Fruit fly (Drosophila melanogaster) whole organism, embryonic: ENCODE data around the gene sro.

ENCODE experiments used
- Awh ChIP-seq: fragments of 200-800 bp; sonication (Bioruptor generic); IDR thresholded peaks from 2 replicates; pipeline ENCODE4, ENCODE4 v1.3.6; 2022; ENCODE audit warnings: missing biosample characterization, missing genetic modification characterization
- BEAF-32 ChIP-seq: fragments of 200-800 bp; sonication (Bioruptor generic); optimal IDR thresholded peaks from 3 replicates; lab custom pipeline; 2017; ENCODE audit warnings: missing biosample characterization, missing genetic modification characterization, mild to moderate bottlenecking, moderate library complexity, missing genetic modification reagents
- Bgb ChIP-seq: fragments of 200-800 bp; sonication (Bioruptor generic); IDR thresholded peaks from 2 replicates; pipeline ENCODE4 v1.3.6; 2022; ENCODE audit warnings: missing biosample characterization, missing genetic modification characterization; ENCODE audit not compliant: partially characterized antibody
- CG11398 ChIP-seq: fragments of 200-800 bp; sonication (Bioruptor generic); optimal IDR thresholded peaks from 2 replicates; lab custom pipeline; 2016; ENCODE audit warnings: missing biosample characterization, missing genetic modification characterization
- CG11696 ChIP-seq: fragments of 200-800 bp; sonication (Bioruptor generic); IDR thresholded peaks from 2 replicates; pipeline ENCODE4 v1.3.6; 2022; ENCODE audit warnings: missing biosample characterization, missing genetic modification characterization
- CG13775 ChIP-seq: fragments of 200-800 bp; sonication (Bioruptor generic); optimal IDR thresholded peaks from 3 replicates; lab custom pipeline; 2017; ENCODE audit warnings: missing biosample characterization, mild to moderate bottlenecking, missing genetic modification characterization
- CG17912 ChIP-seq: fragments of 200-800 bp; sonication (Bioruptor generic); optimal IDR thresholded peaks from 2 replicates; lab custom pipeline; 2018; ENCODE audit warnings: missing biosample characterization, mild to moderate bottlenecking, missing genetic modification characterization
- CG2120 ChIP-seq: fragments of 200-800 bp; sonication (Bioruptor generic); optimal IDR thresholded peaks from 3 replicates; lab custom pipeline; 2016; ENCODE audit warnings: missing biosample characterization, missing genetic modification characterization
- CG2712 ChIP-seq: fragments of 200-800 bp; optimal IDR thresholded peaks from 3 replicates; lab custom pipeline; 2019; ENCODE audit warnings: missing biosample characterization, mild to moderate bottlenecking, missing genetic modification characterization, moderate library complexity
- CG2889 ChIP-seq: fragments of 200-800 bp; sonication (Bioruptor generic); IDR thresholded peaks from 3 replicates; pipeline ENCODE4 v1.3.6; 2022; ENCODE audit warnings: missing biosample characterization, missing genetic modification characterization
- CG30431 ChIP-seq: fragments of 200-800 bp; sonication (Bioruptor generic); optimal IDR thresholded peaks from 2 replicates; lab custom pipeline; 2017; ENCODE audit warnings: missing biosample characterization, missing genetic modification characterization
- CG31224 ChIP-seq: fragments of 200-800 bp; sonication (Bioruptor generic); IDR thresholded peaks from 2 replicates; pipeline ENCODE4 v1.3.6; 2022; ENCODE audit warnings: missing biosample characterization, missing genetic modification characterization
- CG34376 ChIP-seq: fragments of 200-800 bp; sonication (Bioruptor generic); optimal IDR thresholded peaks from 2 replicates; lab custom pipeline; 2018; ENCODE audit warnings: missing biosample characterization, mild to moderate bottlenecking, missing genetic modification characterization
- CG3726 ChIP-seq: fragments of 200-800 bp; sonication (Bioruptor generic); IDR thresholded peaks from 3 replicates; pipeline ENCODE4, ENCODE4 v1.3.6; 2022; ENCODE audit warnings: missing biosample characterization, missing genetic modification characterization
- CG4404 ChIP-seq: fragments of 200-800 bp; sonication (Bioruptor generic); IDR thresholded peaks from 2 replicates; pipeline ENCODE4 v1.3.6; 2022; ENCODE audit warnings: missing biosample characterization, missing genetic modification characterization
- CG4424 ChIP-seq: fragments of 200-800 bp; sonication (Bioruptor generic); optimal IDR thresholded peaks from 3 replicates; lab custom pipeline; 2016; ENCODE audit warnings: missing biosample characterization, missing genetic modification characterization
- CG4820 ChIP-seq: fragments of 200-800 bp; sonication (Bioruptor generic); optimal IDR thresholded peaks from 3 replicates; lab custom pipeline; 2016; ENCODE audit warnings: missing biosample characterization, missing genetic modification characterization
- CG6683 ChIP-seq: fragments of 200-800 bp; sonication (Bioruptor generic); optimal IDR thresholded peaks from 2 replicates; lab custom pipeline; 2017; ENCODE audit warnings: missing biosample characterization, mild to moderate bottlenecking, missing genetic modification characterization, missing genetic modification reagents
- CG7357 ChIP-seq: fragments of 200-800 bp; sonication (Bioruptor generic); IDR thresholded peaks from 3 replicates; pipeline ENCODE4 v1.3.6; 2022; ENCODE audit warnings: missing biosample characterization, missing genetic modification characterization
- CG7786 ChIP-seq: fragments of 200-800 bp; sonication (Bioruptor generic); optimal IDR thresholded peaks from 2 replicates; lab custom pipeline; 2016; ENCODE audit warnings: missing biosample characterization, missing genetic modification characterization
- CG8388 ChIP-seq: fragments of 200-800 bp; sonication (Bioruptor generic); optimal IDR thresholded peaks from 2 replicates; lab custom pipeline; 2019; ENCODE audit warnings: missing biosample characterization, mild to moderate bottlenecking, missing genetic modification characterization, moderate library complexity
- CG8478 ChIP-seq: fragments of >200 bp; optimal IDR thresholded peaks from 2 replicates; lab custom pipeline; 2018
- D ChIP-seq, 2 experiments: fragments of 200-800 bp in 1 of 2; fragments of >200 bp in 1 of 2; sonication (Bioruptor generic) in 1 of 2; optimal IDR thresholded peaks; 2 replicates in 1 of 2; 3 replicates in 1 of 2; lab custom pipeline; 2017; ENCODE audit warnings: mild to moderate bottlenecking in 1 of 2, missing biosample characterization in 1 of 2, missing genetic modification characterization in 1 of 2, missing genetic modification reagents in 1 of 2
- Dad ChIP-seq: fragments of 200-800 bp; sonication (Bioruptor generic); optimal IDR thresholded peaks from 3 replicates; lab custom pipeline; 2016; ENCODE audit warnings: missing biosample characterization, missing genetic modification characterization
- Dek ChIP-seq: fragments of 200-800 bp; sonication (Bioruptor generic); optimal IDR thresholded peaks from 3 replicates; lab custom pipeline; 2019; ENCODE audit warnings: missing biosample characterization, mild to moderate bottlenecking, missing genetic modification characterization, moderate library complexity
- E2f1 ChIP-seq: fragments of 200-800 bp; sonication (Bioruptor generic); IDR thresholded peaks from 2 replicates; pipeline ENCODE4 v1.3.6; 2022; ENCODE audit warnings: missing biosample characterization, missing genetic modification characterization
- Fer1 ChIP-seq: fragments of 200-800 bp; sonication (Bioruptor generic); optimal IDR thresholded peaks from 2 replicates; lab custom pipeline; 2017; ENCODE audit warnings: missing biosample characterization, mild to moderate bottlenecking, missing genetic modification characterization
- H2.0 ChIP-seq: fragments of 200-800 bp; sonication (Bioruptor generic); IDR thresholded peaks from 2 replicates; pipeline ENCODE4 v1.3.6; 2022; ENCODE audit warnings: missing biosample characterization, missing genetic modification characterization
- Hr39 ChIP-seq: fragments of >200 bp; optimal IDR thresholded peaks from 2 replicates; lab custom pipeline; 2017
- Lpt ChIP-seq: fragments of >200 bp; optimal IDR thresholded peaks from 2 replicates; lab custom pipeline; 2018; ENCODE audit warnings: missing biosample characterization, missing genetic modification characterization
- Ptx1 ChIP-seq: fragments of 200-800 bp; sonication (Bioruptor generic); IDR thresholded peaks from 2 replicates; pipeline ENCODE4 v1.3.6; 2022; ENCODE audit warnings: missing biosample characterization, missing genetic modification characterization
- Rfx ChIP-seq: fragments of 200-800 bp; sonication (Bioruptor generic); IDR thresholded peaks from 2 replicates; pipeline ENCODE4 v1.3.6; 2022; ENCODE audit warnings: missing biosample characterization, missing genetic modification characterization
- Sry-β ChIP-seq: fragments of 200-800 bp; sonication (Bioruptor generic); optimal IDR thresholded peaks from 2 replicates; lab custom pipeline; 2018; ENCODE audit warnings: missing biosample characterization, mild to moderate bottlenecking, missing genetic modification characterization, moderate library complexity
- Xrp1 ChIP-seq: fragments of 200-800 bp; sonication (Bioruptor generic); IDR thresholded peaks from 2 replicates; pipeline ENCODE4 v1.3.6; 2022; ENCODE audit warnings: missing biosample characterization, missing genetic modification characterization
- amos ChIP-seq: fragments of 200-800 bp; sonication (Bioruptor generic); IDR thresholded peaks from 2 replicates; pipeline ENCODE4 v1.3.6; 2022; ENCODE audit warnings: missing biosample characterization, missing genetic modification characterization; ENCODE audit not compliant: partially characterized antibody
- chm ChIP-seq: fragments of 200-800 bp; sonication (Bioruptor generic); IDR thresholded peaks from 2 replicates; pipeline ENCODE4 v1.3.6; 2022; ENCODE audit warnings: missing biosample characterization, missing genetic modification characterization
- danr ChIP-seq: fragments of 200-800 bp; sonication (Bioruptor generic); IDR thresholded peaks from 2 replicates; pipeline ENCODE4 v1.3.6; 2022; ENCODE audit warnings: missing biosample characterization, missing genetic modification characterization
- dimm ChIP-seq: fragments of 200-800 bp; sonication (Bioruptor generic); IDR thresholded peaks from 2 replicates; pipeline ENCODE4 v1.3.6; 2022; ENCODE audit warnings: missing biosample characterization, missing genetic modification characterization
- esg ChIP-seq: fragments of 200-800 bp; sonication (Bioruptor generic); conservative IDR thresholded peaks from 2 replicates; pipeline ENCODE4 v1.3.6; 2022; ENCODE audit warnings: missing biosample characterization, missing genetic modification characterization
- eyg ChIP-seq: fragments of 200-800 bp; sonication (Bioruptor generic); optimal IDR thresholded peaks from 3 replicates; lab custom pipeline; 2016; ENCODE audit warnings: missing biosample characterization, missing genetic modification characterization
- fd102C ChIP-seq: fragments of 200-800 bp; sonication (Bioruptor generic); optimal IDR thresholded peaks from 2 replicates; lab custom pipeline; 2018; ENCODE audit warnings: missing biosample characterization, mild to moderate bottlenecking, missing genetic modification characterization, moderate library complexity
- fd64A ChIP-seq: fragments of 200-800 bp; sonication (Bioruptor generic); optimal IDR thresholded peaks from 3 replicates; lab custom pipeline; 2018; ENCODE audit warnings: missing biosample characterization, mild to moderate bottlenecking, missing genetic modification characterization
- fu2 ChIP-seq: fragments of 200-800 bp; sonication (Bioruptor generic); optimal IDR thresholded peaks from 2 replicates; lab custom pipeline; 2016; ENCODE audit warnings: missing biosample characterization, missing genetic modification characterization
- lilli ChIP-seq: fragments of 200-800 bp; sonication (Bioruptor generic); optimal IDR thresholded peaks from 3 replicates; lab custom pipeline; 2016; ENCODE audit warnings: missing biosample characterization, missing genetic modification characterization
- pita ChIP-seq: fragments of 200-800 bp; sonication (Bioruptor generic); optimal IDR thresholded peaks from 2 replicates; lab custom pipeline; 2017; ENCODE audit warnings: missing biosample characterization, mild to moderate bottlenecking, missing genetic modification characterization
- seq ChIP-seq: fragments of 200-800 bp; sonication (Bioruptor generic); IDR thresholded peaks from 2 replicates; pipeline ENCODE4 v1.3.6; 2022; ENCODE audit warnings: missing biosample characterization, missing genetic modification characterization
- slou ChIP-seq: fragments of 200-800 bp; sonication (Bioruptor generic); optimal IDR thresholded peaks from 3 replicates; lab custom pipeline; 2016; ENCODE audit warnings: missing biosample characterization, missing genetic modification characterization
- tin ChIP-seq: fragments of 200-800 bp; sonication (Bioruptor generic); optimal IDR thresholded peaks from 3 replicates; lab custom pipeline; 2016; ENCODE audit warnings: missing biosample characterization, missing genetic modification characterization
- tio ChIP-seq: fragments of 200-800 bp; sonication (Bioruptor generic); optimal IDR thresholded peaks from 2 replicates; lab custom pipeline; 2017; ENCODE audit warnings: missing biosample characterization, missing genetic modification characterization, inconsistent platforms
- tna ChIP-seq: fragments of 200-800 bp; sonication (Bioruptor generic); IDR thresholded peaks from 2 replicates; pipeline ENCODE4 v1.3.6; 2022; ENCODE audit warnings: missing biosample characterization, missing genetic modification characterization; ENCODE audit not compliant: partially characterized antibody
- vnd ChIP-seq: fragments of 200-800 bp; sonication (Bioruptor generic); IDR thresholded peaks from 3 replicates; pipeline ENCODE4 v1.3.6; 2022; ENCODE audit warnings: missing biosample characterization, missing genetic modification characterization; ENCODE audit not compliant: partially characterized antibody
- wdn ChIP-seq: fragments of 200-800 bp; sonication (Bioruptor generic); IDR thresholded peaks from 2 replicates; pipeline ENCODE4 v1.3.6; 2022; ENCODE audit warnings: missing biosample characterization, missing genetic modification characterization

Gene sro

dm6 chr3R:29841293-29841791 lies 46.9 kb downstream of the sro start, which contains the start of gene Cad99C (continued):
- TF ChIP-seq CG11696 (GFP tag; lab: Robert Waterston, UW), result no peak
- no peak for TF ChIP-seq danr (GFP tag; lab: Robert Waterston, UW)
- no peak for TF ChIP-seq CG2889 (GFP tag; lab: Robert Waterston, UW)
- no peak; the same call in 1 of the 2 replicates for TF ChIP-seq seq
- TF ChIP-seq esg (GFP tag; lab: Robert Waterston, UW), result peak; percentile 38; the same call in 1 of the 2 replicates
- no peak for TF ChIP-seq Xrp1 (GFP tag; lab: Robert Waterston, UW)
- TF ChIP-seq vnd, result no peak
- TF ChIP-seq Dek (tag; lab: Kevin White, UChicago), result no peak
- TF ChIP-seq CG2712 (tag; lab: Kevin White, UChicago), result no peak
- TF ChIP-seq CG8388 (GFP tag; lab: Kevin White, UChicago), result no peak
- no peak for TF ChIP-seq Ptx1 (GFP tag; lab: Robert Waterston, UW)
- no peak for TF ChIP-seq pita (GFP tag; lab: Kevin White, UChicago)
- TF ChIP-seq eyg (GFP tag; lab: Kevin White, UChicago), result no peak
- no peak for TF ChIP-seq tin (GFP tag; lab: Kevin White, UChicago)
- no peak for TF ChIP-seq H2.0 (GFP tag; lab: Robert Waterston, UW)
- TF ChIP-seq Bgb (GFP tag; lab: Robert Waterston, UW), result peak; percentile 44; the same call in 1 of the 2 replicates
- TF ChIP-seq CG4424 (GFP tag; lab: Kevin White, UChicago), result no peak
- TF ChIP-seq fd102C, result no peak
- TF ChIP-seq CG13775 (GFP tag; lab: Kevin White, UChicago), result no peak
- no peak for TF ChIP-seq CG17912
- TF ChIP-seq CG7357, result no peak
- no peak for TF ChIP-seq CG4404 (GFP tag; lab: Robert Waterston, UW)
- TF ChIP-seq E2f1 (GFP tag; lab: Robert Waterston, UW), result no peak
- no peak for TF ChIP-seq Awh (GFP tag; lab: Robert Waterston, UW)
- no peak for TF ChIP-seq Sry-β (GFP tag; lab: Kevin White, UChicago)
- no peak for TF ChIP-seq fd64A (GFP tag; lab: Kevin White, UChicago)
- no peak; the same call in 1 of the 2 replicates for TF ChIP-seq chm (GFP tag; lab: Robert Waterston, UW)
- TF ChIP-seq BEAF-32, result no peak
- TF ChIP-seq lilli (GFP tag; lab: Kevin White, UChicago), result no peak
- no peak for TF ChIP-seq CG8478 (lab: Kevin White, UChicago)
- TF ChIP-seq CG30431 (GFP tag; lab: Kevin White, UChicago), result no peak
- no peak for TF ChIP-seq CG34376
- TF ChIP-seq CG6683 (GFP tag; lab: Kevin White, UChicago), result no peak
- TF ChIP-seq CG11398 (GFP tag; lab: Kevin White, UChicago), result no peak
- no peak for TF ChIP-seq CG3726
- TF ChIP-seq D (optimal IDR thresholded peaks at IDR 0.05; lab: Kevin White, UChicago), result peak; percentile 68
- TF ChIP-seq D (GFP tag; optimal IDR thresholded peaks at IDR 0.05; lab: Kevin White, UChicago), result no peak
- TF ChIP-seq CG31224 (GFP tag; lab: Robert Waterston, UW), result 0 out of 2 replicates have a peak, but pooled peaks have one; percentile 15
- TF ChIP-seq Fer1, result no peak
- TF ChIP-seq amos (GFP tag; lab: Robert Waterston, UW), result peak; percentile 39; the same call in 1 of the 2 replicates
- TF ChIP-seq Rfx (GFP tag; lab: Robert Waterston, UW), result no peak
- no peak for TF ChIP-seq dimm (GFP tag; lab: Robert Waterston, UW)
- TF ChIP-seq fu2, result no peak
- TF ChIP-seq CG4820 (GFP tag; lab: Kevin White, UChicago), result no peak
- TF ChIP-seq Dad, result no peak
- TF ChIP-seq Lpt (GFP tag; lab: Kevin White, UChicago), result no peak
- TF ChIP-seq CG2120 (GFP tag; lab: Kevin White, UChicago), result no peak
- TF ChIP-seq tna, result no peak
- TF ChIP-seq wdn (GFP tag; lab: Robert Waterston, UW), result no peak
- no peak for TF ChIP-seq tio (GFP tag; lab: Kevin White, UChicago)
- no peak for TF ChIP-seq Hr39 (lab: Kevin White, UChicago)
- TF ChIP-seq slou (GFP tag; lab: Kevin White, UChicago), result no peak
- no peak for TF ChIP-seq CG7786
